Fruit fly (Drosophila melanogaster): ENCODE measurements around the gene hzg.
A peak's percentile ranks its signal among the peaks of the same experiment; 100 is the strongest.

- TF ChIP-seq H2.0 (GFP tag; IDR thresholded peaks at IDR 0.05) (no peak), sc (optimal IDR thresholded peaks at IDR 0.05) (no peak), sc (GFP tag; optimal IDR thresholded peaks at IDR 0.05) (no peak), crol (GFP tag; IDR thresholded peaks at IDR 0.05) (no peak), psq (GFP tag; optimal IDR thresholded peaks at IDR 0.05) (no peak), Oli (tag; optimal IDR thresholded peaks at IDR 0.05) (peak; percentile 28), gcm (GFP tag; optimal IDR thresholded peaks at IDR 0.05) (no peak), grn (GFP tag; optimal IDR thresholded peaks at IDR 0.05) (no peak), D19B (GFP tag; optimal IDR thresholded peaks at IDR 0.05) (no peak), Fer3 (tag; optimal IDR thresholded peaks at IDR 0.05) (no peak), CG5245 (GFP tag; optimal IDR thresholded peaks at IDR 0.05) (no peak), CG7745 (tag; optimal IDR thresholded peaks at IDR 0.05) (no peak), CG10267 (tag; optimal IDR thresholded peaks at IDR 0.05) (peak; percentile 33), CG7963 (GFP tag; IDR thresholded peaks at IDR 0.05; ENCODE audit: partially characterized antibody) (no peak), CG13296 (GFP tag; optimal IDR thresholded peaks at IDR 0.05) (no peak)
Observed at dm6 chr3L:16013198-16013982, 8.9 kb upstream of the hzg start.
